Worm (Caenorhabditis elegans) whole organism, early embryonic: ENCODE measurements around the gene fbxb-111.

Experiments used
- B0310.2 ChIP-seq: sonication (generic microtip); optimal IDR thresholded peaks from 2 replicates; lab custom pipeline; 2016; ENCODE audit warnings: mild to moderate bottlenecking, missing genetic modification characterization, missing compliant biosample characterization
- F13C5.2 ChIP-seq: sonication (generic microtip); optimal IDR thresholded peaks from 2 replicates; lab custom pipeline; 2017; ENCODE audit warnings: mild to moderate bottlenecking, missing genetic modification characterization, inconsistent platforms, missing compliant biosample characterization
- aly-1 ChIP-seq: sonication (generic microtip); optimal IDR thresholded peaks from 2 replicates; lab custom pipeline; 2016; ENCODE audit warnings: missing genetic modification characterization, missing compliant biosample characterization
- ama-1 ChIP-seq: fragments of 150-350 bp; optimal IDR thresholded peaks from 2 replicates; lab custom pipeline; 2014
- ceh-13 ChIP-seq: fragments of 200-800 bp; sonication (Bioruptor generic); optimal IDR thresholded peaks from 2 replicates; lab custom pipeline; 2018; ENCODE audit warnings: mild to moderate bottlenecking, missing genetic modification characterization, missing compliant biosample characterization
- ceh-36 ChIP-seq: sonication (generic microtip); optimal IDR thresholded peaks from 2 replicates; lab custom pipeline; 2016; ENCODE audit warnings: missing genetic modification characterization, inconsistent platforms, missing compliant biosample characterization
- ets-7 ChIP-seq: sonication (generic microtip); optimal IDR thresholded peaks from 2 replicates; lab custom pipeline; 2016; ENCODE audit warnings: missing genotype, missing genetic modification characterization, missing compliant biosample characterization
- flt-1 ChIP-seq: fragments of 200-800 bp; sonication (Bioruptor generic); IDR thresholded peaks from 2 replicates; pipeline ENCODE4 v1.3.6; 2022; ENCODE audit warnings: missing genetic modification characterization, missing compliant biosample characterization
- hmbx-1 ChIP-seq: sonication (generic microtip); optimal IDR thresholded peaks from 2 replicates; lab custom pipeline; 2016; ENCODE audit warnings: mild to moderate bottlenecking, missing genetic modification characterization, missing compliant biosample characterization
- hmg-4 ChIP-seq: fragments of 200-800 bp; sonication (Bioruptor generic); optimal IDR thresholded peaks from 2 replicates; lab custom pipeline; 2018; ENCODE audit warnings: mild to moderate bottlenecking, missing genetic modification characterization, missing compliant biosample characterization
- hnd-1 ChIP-seq: sonication (generic microtip); optimal IDR thresholded peaks from 2 replicates; lab custom pipeline; 2016; ENCODE audit warnings: missing genetic modification characterization, missing compliant biosample characterization
- pes-1 ChIP-seq: fragments of 200-800 bp; sonication (Bioruptor generic); IDR thresholded peaks from 2 replicates; pipeline ENCODE4 v1.3.6; 2022; ENCODE audit warnings: missing genetic modification reagents, missing genetic modification characterization, missing compliant biosample characterization
- scrt-1 ChIP-seq: fragments of 200-800 bp; sonication (Bioruptor generic); IDR thresholded peaks from 2 replicates; pipeline ENCODE4 v1.3.6; 2022; ENCODE audit warnings: missing genetic modification characterization, missing compliant biosample characterization
- sea-1 ChIP-seq: fragments of 200-800 bp; sonication (Bioruptor generic); conservative IDR thresholded peaks from 2 replicates; pipeline ENCODE4 v1.3.6; 2022; ENCODE audit warnings: missing genetic modification characterization, missing compliant biosample characterization
- tbx-11 ChIP-seq: fragments of 200-800 bp; sonication (Bioruptor generic); IDR thresholded peaks from 2 replicates; pipeline ENCODE4 v1.3.6; 2022; ENCODE audit warnings: missing genetic modification characterization, missing compliant biosample characterization
- tbx-37 ChIP-seq: fragments of 200-800 bp; sonication (Bioruptor generic); conservative IDR thresholded peaks from 2 replicates; pipeline ENCODE4 v1.3.6; 2022; ENCODE audit warnings: missing genetic modification reagents, missing genetic modification characterization, missing compliant biosample characterization
- tra-4 ChIP-seq: sonication (generic microtip); optimal IDR thresholded peaks from 2 replicates; lab custom pipeline; 2017; ENCODE audit warnings: missing genetic modification characterization, missing compliant biosample characterization

The fbxb-111 gene

DNA sequence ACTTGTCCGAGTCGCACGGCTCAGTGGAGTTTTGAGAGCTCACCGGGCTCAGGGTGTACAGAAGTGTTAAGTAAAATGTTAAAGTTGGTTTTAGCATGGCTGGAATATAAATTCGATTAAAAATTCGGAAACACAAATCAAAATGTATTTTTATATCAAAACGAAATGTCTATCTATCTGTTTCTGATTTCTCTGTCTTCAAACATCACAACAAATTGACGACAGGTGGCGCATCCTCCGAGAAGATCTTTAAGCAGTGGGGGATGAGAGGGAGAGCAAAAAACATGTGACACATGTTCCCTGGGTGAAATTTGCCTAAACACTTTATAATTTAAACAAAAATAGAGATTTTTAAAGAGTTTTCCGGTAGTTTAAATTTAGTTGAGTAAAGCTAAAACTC lies 5.8 kb downstream of the fbxb-111 start, which contains the start of gene F08D12.7:
Gene F08D12.7, minus strand, starts transcription at position 101 of the 400 bp plus-strand sequence.
- TF ChIP-seq flt-1 (GFP tag; lab: Robert Waterston, UW) (no peak), ets-7 (tag; lab: Kevin White, UChicago) (no peak), ama-1 (lab: Kevin White, UChicago) (no peak), scrt-1 (GFP tag; lab: Robert Waterston, UW) (no peak), tbx-37 (GFP tag; lab: Robert Waterston, UW) (no peak)

ce11 chrII:2766331-2766730 lies 8.5 kb downstream of the fbxb-111 start, which contains the start of gene F08D12.15:
Gene F08D12.15, plus strand, starts transcription at chrII:2766631.
- TF ChIP-seq pes-1 (GFP tag; lab: Robert Waterston, UW) (no peak), ceh-13 (GFP tag; lab: Kevin White, UChicago) (no peak), B0310.2 (no peak), hmg-4 (GFP tag; lab: Kevin White, UChicago) (no peak), sea-1 (GFP tag; lab: Robert Waterston, UW) (no peak), tra-4 (tag; lab: Kevin White, UChicago) (no peak), hmbx-1 (tag; lab: Kevin White, UChicago) (no peak), aly-1 (tag; lab: Kevin White, UChicago) (no peak), tbx-37 (GFP tag; lab: Robert Waterston, UW) (no peak), tbx-11 (GFP tag; lab: Robert Waterston, UW) (no peak), ceh-36 (no peak), hnd-1 (no peak)

ce11 chrII:2764664-2765063 lies 10.1 kb downstream of the fbxb-111 start, which contains the start of gene fbxb-108:
Gene fbxb-108, plus strand, starts transcription at chrII:2764964.
- TF ChIP-seq pes-1 (GFP tag; lab: Robert Waterston, UW), result no peak

DNA sequence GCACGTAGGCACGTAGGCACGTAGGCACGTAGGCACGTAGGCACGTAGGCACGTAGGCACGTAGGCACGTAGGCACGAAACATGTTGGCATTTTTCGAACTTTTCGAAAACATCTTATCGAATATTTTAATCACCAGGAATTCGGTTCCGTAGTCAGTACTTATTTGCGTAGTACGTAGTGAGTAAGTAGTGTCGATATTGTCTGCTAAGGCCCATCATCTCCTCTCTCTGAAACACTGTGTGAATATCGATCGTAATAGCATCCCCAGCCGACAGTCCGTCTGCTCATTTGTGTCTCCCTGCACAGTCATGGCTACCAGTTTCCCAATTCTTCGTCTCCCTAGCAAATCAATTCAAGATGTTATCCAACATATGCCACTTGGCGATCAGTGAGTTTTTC lies 12.7 kb downstream of the fbxb-111 start, which contains the start of gene fbxb-106:
Gene fbxb-106, plus strand, starts transcription at position 301 of the 400 bp plus-strand sequence.
- no peak for TF ChIP-seq F13C5.2 (tag; lab: Kevin White, UChicago)

DNA sequence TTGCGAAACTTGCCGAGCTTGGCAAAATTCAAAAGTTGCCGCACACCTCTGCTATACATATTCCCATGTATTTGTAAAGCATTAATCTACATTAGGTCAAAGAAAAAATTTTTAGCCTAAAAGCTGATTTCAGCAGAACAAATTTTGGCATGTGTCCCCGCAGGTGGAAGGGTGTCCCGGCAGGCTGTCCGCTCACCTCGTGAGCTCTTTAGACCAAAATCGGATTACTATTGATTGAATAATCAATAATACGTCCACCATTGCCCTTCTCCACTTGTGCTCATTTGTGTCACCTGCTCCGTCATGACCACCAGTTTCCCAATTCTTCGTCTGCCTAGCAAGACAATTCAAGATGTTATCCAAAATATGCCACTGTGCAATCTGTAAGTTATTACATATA lies 16.3 kb downstream of the fbxb-111 start, which contains the start of gene fbxb-107:
Gene fbxb-107, plus strand, starts transcription at position 297 of the 400 bp plus-strand sequence.
- TF ChIP-seq tbx-11 (GFP tag; lab: Robert Waterston, UW), result no peak
- no peak for TF ChIP-seq tbx-37 (GFP tag; lab: Robert Waterston, UW)
- TF ChIP-seq hnd-1, result no peak
- TF ChIP-seq F13C5.2 (tag; lab: Kevin White, UChicago), result no peak
- TF ChIP-seq aly-1 (tag; lab: Kevin White, UChicago), result no peak
- no peak for TF ChIP-seq scrt-1 (GFP tag; lab: Robert Waterston, UW)
- TF ChIP-seq ceh-36, result no peak
- TF ChIP-seq B0310.2, result no peak
- no peak for TF ChIP-seq flt-1 (GFP tag; lab: Robert Waterston, UW)

DNA sequence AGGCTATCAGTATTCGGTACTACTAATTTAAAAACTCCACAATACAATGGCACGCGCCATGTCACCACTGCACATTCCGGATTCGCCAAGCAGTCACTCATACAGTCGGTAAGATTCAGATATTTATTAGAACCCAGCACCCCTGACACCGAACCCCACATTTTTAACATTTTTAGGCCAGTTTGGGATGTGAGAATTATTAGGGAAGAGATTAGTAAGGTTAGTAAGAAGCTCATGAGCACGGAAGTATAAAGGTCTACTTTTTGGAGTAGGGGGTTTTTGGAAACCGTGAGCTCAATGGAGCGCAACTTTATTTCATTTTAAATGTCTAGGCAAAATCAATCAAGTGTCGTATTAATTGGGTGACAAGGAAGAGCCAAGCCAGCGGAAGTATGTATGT lies 16.9 kb downstream of the fbxb-111 start, which contains the start of gene F29A7.8:
Gene F29A7.8, minus strand, starts transcription at position 101 of the 400 bp plus-strand sequence.
- TF ChIP-seq tra-4 (tag; lab: Kevin White, UChicago) (no peak), flt-1 (GFP tag; lab: Robert Waterston, UW) (no peak), pes-1 (GFP tag; lab: Robert Waterston, UW) (no peak), sea-1 (GFP tag; lab: Robert Waterston, UW) (no peak), scrt-1 (GFP tag; lab: Robert Waterston, UW) (no peak), ets-7 (tag; lab: Kevin White, UChicago) (no peak), hnd-1 (no peak), tbx-11 (GFP tag; lab: Robert Waterston, UW) (no peak), F13C5.2 (tag; lab: Kevin White, UChicago) (no peak), B0310.2 (no peak), hmbx-1 (tag; lab: Kevin White, UChicago) (no peak), aly-1 (tag; lab: Kevin White, UChicago) (no peak), ama-1 (lab: Kevin White, UChicago) (no peak), ceh-13 (GFP tag; lab: Kevin White, UChicago) (no peak), hmg-4 (GFP tag; lab: Kevin White, UChicago) (no peak), tbx-37 (GFP tag; lab: Robert Waterston, UW) (no peak), ceh-36 (no peak)

DNA sequence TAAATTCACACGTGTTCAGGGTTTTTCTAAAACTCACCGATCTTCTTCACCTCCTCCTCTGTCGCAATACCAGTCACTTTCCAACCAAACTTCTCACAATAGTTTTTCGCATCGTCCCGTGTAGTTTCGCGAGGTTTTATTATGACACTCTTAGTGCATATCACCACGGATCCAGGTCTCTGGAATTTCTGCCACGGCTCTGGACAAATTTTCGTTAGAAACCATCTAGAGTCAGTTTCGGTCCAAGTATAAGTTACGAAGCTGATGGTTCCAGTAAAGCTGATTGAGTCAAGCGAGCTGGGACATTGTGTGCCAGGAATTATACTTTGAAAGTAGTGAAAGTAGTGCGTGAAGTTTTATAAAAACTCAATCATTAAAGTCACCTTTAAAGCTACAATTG lies 18.5 kb downstream of the fbxb-111 start:
- TF ChIP-seq scrt-1 (GFP tag; lab: Robert Waterston, UW) (no peak), hmbx-1 (tag; lab: Kevin White, UChicago) (no peak), B0310.2 (no peak), aly-1 (tag; lab: Kevin White, UChicago) (no peak), hmg-4 (GFP tag; lab: Kevin White, UChicago) (no peak), ama-1 (lab: Kevin White, UChicago) (no peak), tbx-11 (GFP tag; lab: Robert Waterston, UW) (no peak), flt-1 (GFP tag; lab: Robert Waterston, UW) (no peak), sea-1 (GFP tag; lab: Robert Waterston, UW) (no peak), ceh-13 (GFP tag; lab: Kevin White, UChicago) (no peak), ceh-36 (no peak), pes-1 (GFP tag; lab: Robert Waterston, UW) (no peak), ets-7 (tag; lab: Kevin White, UChicago) (no peak), hnd-1 (no peak), tbx-37 (GFP tag; lab: Robert Waterston, UW) (no peak)

ce11 chrII:2754595-2754994 lies 20.2 kb downstream of the fbxb-111 start:
- TF ChIP-seq hmg-4 (GFP tag; lab: Kevin White, UChicago) (no peak), hmbx-1 (tag; lab: Kevin White, UChicago) (no peak), sea-1 (GFP tag; lab: Robert Waterston, UW) (no peak), tbx-11 (GFP tag; lab: Robert Waterston, UW) (no peak), hnd-1 (no peak), pes-1 (GFP tag; lab: Robert Waterston, UW) (no peak), flt-1 (GFP tag; lab: Robert Waterston, UW) (no peak), B0310.2 (no peak), tbx-37 (GFP tag; lab: Robert Waterston, UW) (no peak), F13C5.2 (tag; lab: Kevin White, UChicago) (no peak), ets-7 (tag; lab: Kevin White, UChicago) (no peak), ama-1 (lab: Kevin White, UChicago) (no peak), ceh-13 (GFP tag; lab: Kevin White, UChicago) (no peak), tra-4 (tag; lab: Kevin White, UChicago) (no peak), aly-1 (tag; lab: Kevin White, UChicago) (no peak), ceh-36 (no peak)
